Worm (Caenorhabditis elegans) whole organism, midembryonic: Measurements from ENCODE around the gene acc-2.

ENCODE experiments used
- T22C8.4 ChIP-seq: fragments of 200-800 bp; sonication (Bioruptor generic); IDR thresholded peaks from 2 replicates; pipeline ENCODE4 v1.3.6; 2022; ENCODE audit warnings: missing genetic modification characterization, missing compliant biosample characterization
- cog-1 ChIP-seq: sonication (generic microtip); optimal IDR thresholded peaks from 2 replicates; lab custom pipeline; 2016; ENCODE audit warnings: missing genetic modification characterization, missing compliant biosample characterization
- flt-1 ChIP-seq: fragments of 200-800 bp; sonication (Bioruptor generic); IDR thresholded peaks from 2 replicates; pipeline ENCODE4 v1.3.6; 2022; ENCODE audit warnings: missing genetic modification characterization, missing compliant biosample characterization
- klf-2 ChIP-seq: fragments of 200-800 bp; sonication (Bioruptor generic); conservative IDR thresholded peaks from 2 replicates; pipeline ENCODE4 v1.3.6; 2022; ENCODE audit warnings: missing genetic modification reagents, missing genetic modification characterization, missing compliant biosample characterization
- med-1 ChIP-seq: sonication (generic microtip); optimal IDR thresholded peaks from 2 replicates; lab custom pipeline; 2017; ENCODE audit warnings: missing genetic modification characterization, mild to moderate bottlenecking, missing compliant biosample characterization, antibody characterized with exemption, missing genetic modification reagents; ENCODE audit not compliant: insufficient read depth
- ref-1 ChIP-seq: fragments of 200-800 bp; sonication (Bioruptor generic); conservative IDR thresholded peaks from 2 replicates; pipeline ENCODE4 v1.3.6; 2022; ENCODE audit warnings: missing genetic modification reagents, missing genetic modification characterization, missing compliant biosample characterization
- tab-1 ChIP-seq: fragments of 200-800 bp; sonication (Bioruptor generic); IDR thresholded peaks from 2 replicates; pipeline ENCODE4 v1.3.6; 2022; ENCODE audit warnings: missing genetic modification characterization, missing compliant biosample characterization
- ztf-23 ChIP-seq: fragments of 200-800 bp; sonication (Bioruptor generic); IDR thresholded peaks from 2 replicates; pipeline ENCODE4 v1.3.6; 2022; ENCODE audit warnings: missing genetic modification reagents, missing genetic modification characterization, missing compliant biosample characterization
- ztf-29 ChIP-seq: fragments of 200-800 bp; sonication (Bioruptor generic); IDR thresholded peaks from 2 replicates; pipeline ENCODE4 v1.3.6; 2022; ENCODE audit warnings: missing genetic modification reagents, missing genetic modification characterization, missing compliant biosample characterization

Gene acc-2

DNA sequence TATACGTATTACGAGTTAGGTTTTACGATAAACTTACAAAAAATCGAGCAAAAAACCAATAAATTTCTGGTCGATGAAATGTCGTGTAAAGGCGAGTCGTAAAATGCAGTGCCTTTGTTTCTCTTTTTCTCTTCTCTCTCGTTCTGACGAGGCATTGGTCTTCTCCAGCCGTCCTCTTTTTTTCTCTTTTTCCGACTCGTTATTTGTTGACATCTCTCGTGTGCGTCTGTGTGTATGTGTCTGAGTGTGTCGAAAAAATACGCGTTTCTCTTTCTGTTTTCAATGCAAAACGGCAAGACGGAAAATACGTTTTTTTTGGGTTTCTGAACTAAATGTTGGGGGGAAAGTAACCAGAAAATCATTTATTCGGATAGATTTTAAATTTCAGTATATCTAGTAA lies 16.0 kb downstream of the acc-2 start, which contains the start of gene C53D6.6:
C53D6.6 (minus strand) TSS at position 118 of the 400 bp plus-strand sequence.
- TF ChIP-seq ref-1 (GFP tag; lab: Robert Waterston, UW) (no peak), ztf-29 (GFP tag; lab: Robert Waterston, UW) (no peak), flt-1 (no peak), ztf-23 (GFP tag; lab: Robert Waterston, UW) (no peak), klf-2 (GFP tag; lab: Robert Waterston, UW) (no peak)

DNA sequence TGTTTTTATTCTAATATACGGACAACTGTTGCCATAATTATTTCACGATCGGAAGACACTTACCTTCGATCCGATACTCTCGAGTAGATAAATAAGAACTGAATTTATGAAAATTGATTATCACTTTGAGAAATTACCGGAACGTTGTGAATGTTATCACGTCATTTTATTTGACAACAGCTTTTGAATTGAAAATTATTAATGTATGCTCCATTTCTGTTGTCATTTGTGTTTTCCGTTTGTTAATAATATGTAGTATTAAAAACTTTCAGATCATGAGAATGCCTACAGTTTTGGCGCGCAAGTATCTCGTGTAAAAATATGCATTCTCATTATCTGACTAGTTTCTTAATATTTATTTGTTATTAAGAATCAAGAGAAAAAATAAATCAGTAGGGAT lies 17.8 kb downstream of the acc-2 start, which contains the start of gene C53D6.10:
C53D6.10 (minus strand) TSS at position 101 of the 400 bp plus-strand sequence.
- TF ChIP-seq T22C8.4 (GFP tag; lab: Robert Waterston, UW) (no peak), cog-1 (no peak), ztf-29 (GFP tag; lab: Robert Waterston, UW) (no peak), ref-1 (GFP tag; lab: Robert Waterston, UW) (no peak), ztf-23 (GFP tag; lab: Robert Waterston, UW) (no peak), flt-1 (no peak), tab-1 (no peak), med-1 (GFP tag; lab: Kevin White, UChicago) (no peak), klf-2 (GFP tag; lab: Robert Waterston, UW) (no peak)

DNA sequence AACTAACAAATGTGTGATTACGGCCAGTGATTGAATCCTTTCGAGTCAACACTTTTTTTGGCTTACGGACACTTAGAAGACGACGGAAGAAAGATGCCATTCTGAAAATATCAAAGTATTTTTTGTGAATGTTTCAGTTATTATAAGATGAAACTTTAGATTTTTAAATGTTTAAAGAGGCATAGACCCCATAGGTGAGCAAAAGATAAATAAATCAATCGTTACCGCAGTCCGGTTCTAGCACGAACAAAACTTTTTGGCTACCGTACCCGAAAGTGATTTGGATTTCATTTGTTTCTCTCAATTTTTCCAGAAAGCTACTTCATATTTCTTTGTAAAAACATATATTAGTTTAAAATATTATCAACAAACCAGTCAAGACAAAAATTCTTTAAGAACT lies 20.5 kb downstream of the acc-2 start, which contains the start of gene C53D6.7:
C53D6.7 (minus strand) TSS at position 101 of the 400 bp plus-strand sequence.
- TF ChIP-seq tab-1 (no peak), flt-1 (no peak), ref-1 (GFP tag; lab: Robert Waterston, UW) (no peak), med-1 (GFP tag; lab: Kevin White, UChicago) (no peak), klf-2 (GFP tag; lab: Robert Waterston, UW) (no peak), ztf-23 (GFP tag; lab: Robert Waterston, UW) (no peak), T22C8.4 (GFP tag; lab: Robert Waterston, UW) (no peak), ztf-29 (GFP tag; lab: Robert Waterston, UW) (no peak), cog-1 (no peak)

DNA sequence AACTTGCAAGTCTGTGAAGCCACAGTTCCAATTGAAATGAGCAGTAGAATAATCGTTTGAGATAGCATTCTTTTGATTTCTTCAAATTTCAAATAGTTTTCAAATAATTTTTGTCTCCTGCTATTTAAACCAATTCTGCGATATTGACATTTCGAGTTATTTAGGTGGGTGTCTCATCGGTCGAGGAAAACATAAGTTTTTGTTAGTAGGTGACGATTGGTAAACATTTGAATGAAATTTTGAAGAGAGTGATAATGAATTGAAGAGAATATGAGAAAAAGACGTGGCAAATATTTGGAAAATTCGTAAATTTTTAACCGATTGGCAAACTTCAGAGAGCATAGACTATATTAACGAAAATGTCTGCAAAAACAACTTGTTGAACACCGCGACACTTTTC lies 23.8 kb downstream of the acc-2 start, which contains the start of gene Y73F4A.3:
Y73F4A.3 (minus strand) TSS at position 101 of the 400 bp plus-strand sequence.
- TF ChIP-seq T22C8.4 (GFP tag; lab: Robert Waterston, UW) (no peak), med-1 (GFP tag; lab: Kevin White, UChicago) (no peak), flt-1 (no peak), ztf-23 (GFP tag; lab: Robert Waterston, UW) (no peak), ref-1 (GFP tag; lab: Robert Waterston, UW) (no peak), ztf-29 (GFP tag; lab: Robert Waterston, UW) (no peak)

DNA sequence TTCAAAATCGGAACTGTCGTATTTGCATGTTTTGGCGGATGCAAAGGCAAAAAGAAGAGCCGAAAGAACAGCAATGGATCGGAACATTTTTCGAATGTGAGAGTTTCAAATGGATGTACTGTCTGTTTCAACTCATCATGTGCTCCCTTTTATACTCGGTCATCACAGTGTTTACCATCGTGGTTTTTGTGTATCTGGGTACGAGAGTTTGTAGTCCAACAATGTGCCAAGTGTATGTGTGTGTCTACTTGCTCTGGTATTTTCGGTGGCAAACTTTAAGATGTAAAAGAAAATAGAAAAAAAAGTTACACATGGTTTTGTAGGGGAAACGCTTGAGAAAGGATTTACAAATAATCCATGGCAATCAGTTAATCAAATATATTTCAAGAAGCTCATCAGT lies 26.6 kb downstream of the acc-2 start, which contains the start of gene Y73F4A.2:
Y73F4A.2 (minus strand) TSS at position 124 of the 400 bp plus-strand sequence.
- TF ChIP-seq cog-1 = no peak
- no peak for TF ChIP-seq klf-2 (GFP tag; lab: Robert Waterston, UW)
- no peak for TF ChIP-seq ref-1 (GFP tag; lab: Robert Waterston, UW)
- TF ChIP-seq tab-1 = no peak
- no peak for TF ChIP-seq flt-1
- no peak for TF ChIP-seq med-1 (GFP tag; lab: Kevin White, UChicago)
- no peak for TF ChIP-seq ztf-29 (GFP tag; lab: Robert Waterston, UW)
- TF ChIP-seq T22C8.4 (GFP tag; lab: Robert Waterston, UW) = no peak
- TF ChIP-seq ztf-23 (GFP tag; lab: Robert Waterston, UW) = no peak

DNA sequence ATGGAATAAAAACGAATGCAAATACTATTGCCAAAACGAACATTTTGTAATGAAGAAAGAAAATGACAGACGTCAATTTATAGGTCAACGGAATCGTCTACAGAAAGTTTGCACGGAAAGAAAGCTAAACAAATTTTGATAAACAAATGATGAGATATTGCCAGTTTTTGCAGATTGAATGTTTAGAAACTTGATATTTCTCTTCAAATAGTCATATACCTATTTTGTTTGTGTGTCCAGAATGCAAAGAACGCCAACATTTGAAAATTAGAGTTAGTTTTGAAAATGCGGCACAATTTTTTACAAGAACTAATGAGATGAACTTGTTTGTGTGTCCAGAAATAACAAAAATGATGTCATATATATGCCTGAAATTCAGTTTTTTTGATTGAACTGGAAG lies 28.7 kb downstream of the acc-2 start, which contains the start of gene Y73F4A.1:
Y73F4A.1 (minus strand) TSS at position 101 of the 400 bp plus-strand sequence.
- TF ChIP-seq ztf-29 (GFP tag; lab: Robert Waterston, UW) (no peak), T22C8.4 (GFP tag; lab: Robert Waterston, UW) (no peak), flt-1 (no peak), med-1 (GFP tag; lab: Kevin White, UChicago) (no peak), tab-1 (no peak), klf-2 (GFP tag; lab: Robert Waterston, UW) (no peak), ref-1 (GFP tag; lab: Robert Waterston, UW) (no peak), ztf-23 (GFP tag; lab: Robert Waterston, UW) (no peak), cog-1 (no peak)

DNA sequence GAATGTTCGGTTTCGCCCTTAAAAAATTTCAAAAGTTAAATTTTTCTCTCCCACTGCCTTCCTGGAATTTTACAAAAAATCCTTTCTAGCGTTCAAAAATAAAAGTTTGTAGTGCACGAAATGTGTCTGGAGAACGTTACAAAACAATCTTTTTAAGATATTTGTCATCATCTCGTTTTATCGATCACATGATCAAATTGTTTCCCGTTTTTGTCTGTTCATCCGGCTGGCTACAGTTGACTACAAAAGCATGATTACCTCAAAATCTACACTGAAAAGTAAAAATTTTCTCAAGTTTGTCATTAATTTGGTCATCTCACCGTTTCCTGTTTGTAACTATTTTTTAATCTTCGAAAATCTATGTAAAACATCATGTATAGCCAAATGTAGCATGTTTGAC lies 34.5 kb downstream of the acc-2 start:
- TF ChIP-seq ref-1 (GFP tag; lab: Robert Waterston, UW) (no peak), tab-1 (no peak), med-1 (GFP tag; lab: Kevin White, UChicago) (no peak), cog-1 (no peak), T22C8.4 (GFP tag; lab: Robert Waterston, UW) (no peak), flt-1 (no peak), ztf-29 (GFP tag; lab: Robert Waterston, UW) (no peak), ztf-23 (GFP tag; lab: Robert Waterston, UW) (no peak), klf-2 (GFP tag; lab: Robert Waterston, UW) (no peak)

DNA sequence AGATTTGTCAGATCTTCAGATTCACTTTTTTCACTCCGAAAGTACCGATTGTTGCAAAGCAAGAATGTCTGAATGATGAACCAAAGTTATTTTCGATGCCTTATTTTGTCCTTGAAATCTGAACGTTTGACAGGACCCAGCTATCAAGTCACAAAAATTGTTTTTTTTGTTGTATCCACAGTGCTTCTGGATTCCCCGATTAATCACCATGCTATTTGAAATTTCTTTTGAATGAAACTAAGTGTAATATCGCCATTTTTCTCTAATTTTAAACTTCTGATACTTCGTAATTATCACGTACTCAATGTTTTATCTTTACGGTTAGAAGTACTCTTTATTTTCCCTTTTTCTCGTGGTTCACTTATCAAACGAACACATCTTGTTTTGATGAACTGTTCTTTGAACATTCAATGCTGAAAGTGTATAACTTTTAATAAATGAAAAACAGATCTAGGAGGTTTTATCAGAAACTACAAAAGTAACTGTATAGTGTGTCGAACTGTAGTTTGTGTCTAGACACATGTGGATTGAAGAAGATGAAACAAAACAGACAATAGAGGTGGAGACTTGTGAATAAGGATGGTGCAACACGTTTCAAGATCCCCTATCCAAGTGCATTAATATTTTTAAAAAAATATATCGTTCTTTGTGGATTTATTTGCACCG lies 35.1 kb downstream of the acc-2 start:
- TF ChIP-seq med-1 (GFP tag; lab: Kevin White, UChicago) (no peak), T22C8.4 (GFP tag; lab: Robert Waterston, UW) (no peak), ztf-23 (GFP tag; lab: Robert Waterston, UW) (no peak), ztf-29 (GFP tag; lab: Robert Waterston, UW) (no peak), cog-1 (no peak)

DNA sequence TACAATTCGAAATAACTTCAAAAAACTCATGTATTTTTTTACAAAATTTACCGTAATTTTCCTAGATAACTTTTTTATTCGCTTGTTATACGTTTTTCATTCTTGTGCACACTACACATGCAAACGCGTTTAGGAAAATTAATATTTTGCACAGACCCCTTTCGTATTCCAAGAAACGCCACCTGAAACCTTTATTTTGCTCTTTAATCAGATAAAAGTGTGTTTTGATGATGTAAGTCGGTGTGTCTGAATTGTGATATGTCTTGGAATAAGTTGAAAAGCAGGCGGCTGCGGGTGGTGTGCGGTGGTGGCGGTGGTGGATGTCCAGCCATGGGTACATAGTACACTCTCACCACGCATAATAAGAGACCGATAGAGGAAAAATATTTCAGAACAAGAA lies 36.8 kb downstream of the acc-2 start:
- TF ChIP-seq T22C8.4 (GFP tag; lab: Robert Waterston, UW) = no peak
- no peak for TF ChIP-seq tab-1
- TF ChIP-seq ztf-23 (GFP tag; lab: Robert Waterston, UW) = no peak
- no peak for TF ChIP-seq klf-2 (GFP tag; lab: Robert Waterston, UW)
- TF ChIP-seq ztf-29 (GFP tag; lab: Robert Waterston, UW) = no peak
- no peak for TF ChIP-seq med-1 (GFP tag; lab: Kevin White, UChicago)
- TF ChIP-seq flt-1 = no peak
- no peak for TF ChIP-seq cog-1
- TF ChIP-seq ref-1 (GFP tag; lab: Robert Waterston, UW) = no peak
